Fruit fly (Drosophila melanogaster) whole organism: ENCODE measurements around the gene Cyp312a1.

ENCODE experiments used
- CG8478 ChIP-seq: fragments of >200 bp; optimal IDR thresholded peaks from 2 replicates; lab custom pipeline; 2018; ENCODE audit warnings: inconsistent platforms
- EcR ChIP-seq, 2 experiments: fragments of >200 bp; optimal IDR thresholded peaks; 2 replicates each; lab custom pipeline; 2017; ENCODE audit warnings: missing biosample characterization in 2 of 2, missing genetic modification characterization in 2 of 2, missing genetic modification reagents in 2 of 2
- pan ChIP-seq: fragments of >200 bp; optimal IDR thresholded peaks from 2 replicates; lab custom pipeline; 2017
- usp ChIP-seq: fragments of >200 bp; optimal IDR thresholded peaks from 2 replicates; lab custom pipeline; 2017; ENCODE audit warnings: missing biosample characterization, missing genetic modification characterization, mixed read lengths

- TF ChIP-seq EcR (GFP tag; optimal IDR thresholded peaks at IDR 0.05; lab: Kevin White, UChicago) (no peak), usp (GFP tag; lab: Kevin White, UChicago) (no peak), CG8478 (lab: Kevin White, UChicago) (no peak), pan (no peak)
Measured at dm6 chr3L:18171093-18171492, 38.6 kb upstream of the Cyp312a1 start.
